Worm (Caenorhabditis elegans): ENCODE data around the gene phlp-2.

phlp-2 gene

DNA sequence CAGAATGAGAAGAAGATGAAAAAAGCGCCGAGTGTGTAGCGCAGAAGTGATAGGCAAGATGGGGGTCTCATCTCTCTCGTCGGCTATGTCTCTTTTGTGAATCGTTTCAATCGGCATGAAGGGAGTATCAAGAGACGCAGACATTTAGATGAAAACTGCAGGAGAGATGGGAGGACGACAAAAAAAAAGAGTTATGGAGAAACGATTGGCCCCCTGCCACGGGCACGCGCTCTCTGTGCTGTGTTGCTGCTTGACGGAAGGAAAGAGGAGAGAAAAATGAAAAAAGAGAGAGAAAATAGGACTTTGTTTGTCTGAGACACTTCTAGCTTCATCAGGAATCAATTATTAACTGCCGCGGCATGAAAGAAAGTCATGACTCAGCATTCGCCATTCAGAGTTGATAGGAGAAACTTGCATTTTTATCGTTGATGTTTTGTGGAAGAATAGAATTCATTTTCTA, 14.4 kb downstream of the phlp-2 start:
- TF ChIP-seq elt-2 (tag; optimal IDR thresholded peaks at IDR 0.05) (peak; percentile 86), pha-4 (tag; optimal IDR thresholded peaks at IDR 0.05) (peak; percentile 81), ZK546.5 (tag; optimal IDR thresholded peaks at IDR 0.05) (no peak), nhr-28 (tag; optimal IDR thresholded peaks at IDR 0.05) (no peak), fkh-10 (GFP tag; optimal IDR thresholded peaks at IDR 0.05) (no peak), ceh-28 (tag; optimal IDR thresholded peaks at IDR 0.05) (peak; percentile 27), aly-2 (tag; optimal IDR thresholded peaks at IDR 0.05) (no peak), ceh-9 (tag; optimal IDR thresholded peaks at IDR 0.05) (no peak), fkh-2 (tag; optimal IDR thresholded peaks at IDR 0.05) (peak; percentile 41), nhr-12 (tag; optimal IDR thresholded peaks at IDR 0.05) (no peak), nhr-77 (tag; optimal IDR thresholded peaks at IDR 0.05) (no peak), lsy-12 (tag; optimal IDR thresholded peaks at IDR 0.05) (peak; percentile 2), lin-15B (tag; optimal IDR thresholded peaks at IDR 0.05) (peak; percentile 58), nhr-23 (tag; optimal IDR thresholded peaks at IDR 0.05) (peak; percentile 26), egl-27 (tag; optimal IDR thresholded peaks at IDR 0.05) (peak; percentile 76), hmg-11 (tag; optimal IDR thresholded peaks at IDR 0.05) (peak; percentile 92), nhr-25 (tag; optimal IDR thresholded peaks at IDR 0.05) (peak; percentile 20), mdl-1 (tag; optimal IDR thresholded peaks at IDR 0.05) (peak; percentile 81), ama-1 (optimal IDR thresholded peaks at IDR 0.05) (no peak), unc-39 (tag; optimal IDR thresholded peaks at IDR 0.05) (peak; percentile 14), skn-1 (tag; optimal IDR thresholded peaks at IDR 0.05) (peak; percentile 74), egl-5 (tag; optimal IDR thresholded peaks at IDR 0.05) (peak; percentile 95), nhr-237 (tag; optimal IDR thresholded peaks at IDR 0.05) (no peak), elt-3 (tag; optimal IDR thresholded peaks at IDR 0.05) (no peak), ztf-11 (tag; optimal IDR thresholded peaks at IDR 0.05) (no peak), zag-1 (tag; optimal IDR thresholded peaks at IDR 0.05) (peak; percentile 56), nhr-11 (tag; optimal IDR thresholded peaks at IDR 0.05) (peak; percentile 88), nhr-43 (tag; optimal IDR thresholded peaks at IDR 0.05; ENCODE audit: poor library complexity, severe bottlenecking) (peak; percentile 51), unc-62 (GFP tag; optimal IDR thresholded peaks at IDR 0.05) (peak; percentile 49), tbx-2 (tag; optimal IDR thresholded peaks at IDR 0.05) (peak; percentile 71), jun-1 (tag; optimal IDR thresholded peaks at IDR 0.05) (peak; percentile 93), ztf-4 (tag; optimal IDR thresholded peaks at IDR 0.05) (no peak), elt-1 (tag; optimal IDR thresholded peaks at IDR 0.05) (peak; percentile 48), ceh-82 (tag; optimal IDR thresholded peaks at IDR 0.05) (peak; percentile 28), pqm-1 (tag; optimal IDR thresholded peaks at IDR 0.05) (peak; percentile 62), snpc-4 (tag; optimal IDR thresholded peaks at IDR 0.05) (peak; percentile 11), fos-1 (tag; optimal IDR thresholded peaks at IDR 0.05) (peak; percentile 45), ceh-16 (tag; optimal IDR thresholded peaks at IDR 0.05) (no peak), lin-39 (tag; optimal IDR thresholded peaks at IDR 0.05) (peak; percentile 95), eor-1 (tag; optimal IDR thresholded peaks at IDR 0.05) (no peak), mml-1 (tag; optimal IDR thresholded peaks at IDR 0.05) (no peak), nhr-76 (tag; optimal IDR thresholded peaks at IDR 0.05) (no peak), daf-12 (tag; optimal IDR thresholded peaks at IDR 0.05) (no peak), nhr-67 (tag; optimal IDR thresholded peaks at IDR 0.05) (no peak), sea-2 (GFP tag; optimal IDR thresholded peaks at IDR 0.05) (peak; percentile 38), R02D3.7 (tag; optimal IDR thresholded peaks at IDR 0.05) (peak; percentile 35), nfya-1 (tag; optimal IDR thresholded peaks at IDR 0.05; ENCODE audit: insufficient read depth) (peak; percentile 95)

- TF ChIP-seq fos-1 (tag; optimal IDR thresholded peaks at IDR 0.05) (no peak), hmg-11 (tag; optimal IDR thresholded peaks at IDR 0.05) (peak; percentile 5)
These were observed 15.4 kb downstream of the phlp-2 start for ce11 chrIII:4224722-4225121.
